Worm (Caenorhabditis elegans) whole organism, L1 larva: ENCODE results near the gene F22H10.3.

ENCODE experiments used
- C04F5.9 ChIP-seq: sonication (generic microtip); optimal IDR thresholded peaks from 2 replicates; lab custom pipeline; 2016; ENCODE audit warnings: missing genetic modification characterization, missing compliant biosample characterization
- C16A3.4 ChIP-seq: fragments of 150-350 bp; optimal IDR thresholded peaks from 2 replicates; lab custom pipeline; 2014; ENCODE audit warnings: missing biosample characterization, missing genetic modification characterization
- ama-1 ChIP-seq: fragments of 150-350 bp; optimal IDR thresholded peaks from 2 replicates; lab custom pipeline; 2014
- blmp-1 ChIP-seq: fragments of 150-350 bp; optimal IDR thresholded peaks from 2 replicates; lab custom pipeline; 2014; ENCODE audit warnings: missing biosample characterization, missing genetic modification characterization
- ceh-88 ChIP-seq: fragments of 200-800 bp; sonication (Bioruptor generic); IDR thresholded peaks from 2 replicates; pipeline ENCODE4 v1.3.6; 2022; ENCODE audit warnings: missing genetic modification characterization, missing compliant biosample characterization
- dsc-1 ChIP-seq: sonication (generic microtip); optimal IDR thresholded peaks from 2 replicates; lab custom pipeline; 2016; ENCODE audit warnings: mild to moderate bottlenecking, missing genetic modification characterization, missing compliant biosample characterization
- efl-1 ChIP-seq, 4 experiments: fragments of 150-350 bp; optimal IDR thresholded peaks in 3 of 4; peaks in 1 of 4; 1 replicate in 1 of 4; 2 replicates in 3 of 4; lab custom pipeline; 2014; ENCODE audit warnings: missing biosample characterization in 2 of 4, missing genetic modification characterization in 2 of 4, missing genetic modification reagents in 2 of 4
- efl-3 ChIP-seq: fragments of 200-800 bp; sonication (Bioruptor generic); optimal IDR thresholded peaks from 2 replicates; lab custom pipeline; 2018; ENCODE audit warnings: mild to moderate bottlenecking, missing genetic modification characterization, missing compliant biosample characterization
- egl-27 ChIP-seq, 2 experiments: fragments of 150-350 bp in 1 of 2; sonication (generic microtip); optimal IDR thresholded peaks; 3 replicates each; lab custom pipeline; 2017 to 2018; ENCODE audit warnings: missing biosample characterization in 2 of 2, missing genetic modification characterization in 2 of 2, missing genetic modification reagents in 2 of 2
- elt-3 ChIP-seq, 6 experiments: fragments of 150-350 bp in 1 of 6; sonication (generic microtip); optimal IDR thresholded peaks; 2 replicates each; lab custom pipeline; 2017 to 2018; ENCODE audit warnings: missing biosample characterization in 6 of 6, missing genetic modification characterization in 6 of 6, inconsistent platforms in 1 of 6
- fkh-10 ChIP-seq: sonication (generic microtip); optimal IDR thresholded peaks from 2 replicates; lab custom pipeline; 2017; ENCODE audit warnings: missing biosample characterization, missing genetic modification reagents, missing genetic modification characterization
- fkh-4 ChIP-seq: sonication (generic microtip); optimal IDR thresholded peaks from 2 replicates; lab custom pipeline; 2016; ENCODE audit warnings: missing compliant biosample characterization, missing genetic modification characterization, borderline replicate concordance
- fkh-8 ChIP-seq: sonication (generic microtip); optimal IDR thresholded peaks from 2 replicates; lab custom pipeline; 2016; ENCODE audit warnings: mild to moderate bottlenecking, missing genetic modification characterization, missing compliant biosample characterization
- isw-1 ChIP-seq: fragments of 200-800 bp; sonication (Bioruptor generic); IDR thresholded peaks from 2 replicates; pipeline ENCODE4 v1.3.6; 2022; ENCODE audit warnings: missing genetic modification characterization, missing compliant biosample characterization
- lin-14 ChIP-seq: fragments of 200-800 bp; sonication (Bioruptor generic); optimal IDR thresholded peaks from 2 replicates; lab custom pipeline; 2018; ENCODE audit warnings: mild to moderate bottlenecking, missing genetic modification characterization, moderate library complexity, missing compliant biosample characterization
- lin-35 ChIP-seq, 2 experiments: fragments of 150-350 bp; optimal IDR thresholded peaks; 2 replicates each; lab custom pipeline; 2014; ENCODE audit warnings: missing biosample characterization in 2 of 2, missing genetic modification characterization in 2 of 2, missing genetic modification reagents in 2 of 2
- lin-39 ChIP-seq: fragments of 150-350 bp; optimal IDR thresholded peaks from 2 replicates; lab custom pipeline; 2014; ENCODE audit warnings: missing biosample characterization, missing genetic modification reagents, missing genetic modification characterization
- lsy-2 ChIP-seq, 2 experiments: fragments of 150-350 bp; optimal IDR thresholded peaks; 2 replicates each; lab custom pipeline; 2014; ENCODE audit warnings: missing biosample characterization in 2 of 2, missing genetic modification characterization in 2 of 2
- mab-9 ChIP-seq: fragments of 200-800 bp; sonication (Bioruptor generic); IDR thresholded peaks from 2 replicates; pipeline ENCODE4 v1.3.6; 2022; ENCODE audit warnings: missing genetic modification reagents, missing genetic modification characterization, missing compliant biosample characterization
- mdl-1 ChIP-seq, 2 experiments: fragments of 150-350 bp; optimal IDR thresholded peaks; 2 replicates each; lab custom pipeline; 2014 to 2017; ENCODE audit warnings: missing biosample characterization in 2 of 2, missing genetic modification characterization in 2 of 2, inconsistent platforms in 1 of 2
- mef-2 ChIP-seq: fragments of 150-350 bp; optimal IDR thresholded peaks from 2 replicates; lab custom pipeline; 2014; ENCODE audit warnings: missing biosample characterization, missing genetic modification characterization
- nhr-19 ChIP-seq: fragments of 200-800 bp; sonication (Bioruptor generic); conservative IDR thresholded peaks from 2 replicates; pipeline ENCODE4 v1.3.6; 2022; ENCODE audit warnings: missing genetic modification characterization, missing compliant biosample characterization
- nhr-20 ChIP-seq: sonication (generic microtip); optimal IDR thresholded peaks from 2 replicates; lab custom pipeline; 2016; ENCODE audit warnings: mild to moderate bottlenecking, missing genetic modification characterization, missing compliant biosample characterization
- nhr-71 ChIP-seq: sonication (generic microtip); optimal IDR thresholded peaks from 2 replicates; lab custom pipeline; 2016; ENCODE audit warnings: mild to moderate bottlenecking, missing genetic modification characterization, moderate library complexity, missing compliant biosample characterization
- nhr-77 ChIP-seq: fragments of 150-350 bp; optimal IDR thresholded peaks from 2 replicates; lab custom pipeline; 2014; ENCODE audit warnings: missing biosample characterization, missing genetic modification characterization
- nhr-90 ChIP-seq: sonication (generic microtip); optimal IDR thresholded peaks from 2 replicates; lab custom pipeline; 2016; ENCODE audit warnings: mild to moderate bottlenecking, missing genetic modification characterization, missing compliant biosample characterization; ENCODE audit not compliant: poor library complexity
- pax-3 ChIP-seq: fragments of 200-800 bp; sonication (Bioruptor generic); optimal IDR thresholded peaks from 2 replicates; lab custom pipeline; 2018; ENCODE audit warnings: mild to moderate bottlenecking, missing genetic modification characterization, moderate library complexity, missing compliant biosample characterization
- rnt-1 ChIP-seq: sonication (generic microtip); optimal IDR thresholded peaks from 2 replicates; lab custom pipeline; 2016; ENCODE audit warnings: mild to moderate bottlenecking, missing genetic modification characterization, moderate library complexity, missing compliant biosample characterization
- skn-1 ChIP-seq: fragments of 150-350 bp; optimal IDR thresholded peaks from 2 replicates; lab custom pipeline; 2014; ENCODE audit warnings: missing biosample characterization, missing genetic modification characterization
- snu-23 ChIP-seq: sonication (generic microtip); optimal IDR thresholded peaks from 2 replicates; lab custom pipeline; 2016; ENCODE audit warnings: missing genetic modification characterization, missing compliant biosample characterization
- sox-4 ChIP-seq: sonication (generic microtip); optimal IDR thresholded peaks from 2 replicates; lab custom pipeline; 2016; ENCODE audit warnings: missing genetic modification characterization, missing compliant biosample characterization
- sup-37 ChIP-seq: fragments of 200-800 bp; sonication (Bioruptor generic); optimal IDR thresholded peaks from 2 replicates; lab custom pipeline; 2018; ENCODE audit warnings: mild to moderate bottlenecking, missing genetic modification characterization, missing compliant biosample characterization
- swsn-7 ChIP-seq: sonication (generic microtip); optimal IDR thresholded peaks from 2 replicates; lab custom pipeline; 2016; ENCODE audit warnings: missing genetic modification characterization, missing compliant biosample characterization
- tbx-2 ChIP-seq: sonication (generic microtip); optimal IDR thresholded peaks from 2 replicates; lab custom pipeline; 2016; ENCODE audit warnings: missing genetic modification characterization, missing compliant biosample characterization
- tlp-1 ChIP-seq: fragments of 150-350 bp; optimal IDR thresholded peaks from 2 replicates; lab custom pipeline; 2014; ENCODE audit warnings: missing biosample characterization, missing genetic modification characterization
- unc-130 ChIP-seq: fragments of 150-350 bp; optimal IDR thresholded peaks from 2 replicates; lab custom pipeline; 2017; ENCODE audit warnings: missing biosample characterization, missing genetic modification characterization, inconsistent platforms
- unc-86 ChIP-seq: sonication (generic microtip); optimal IDR thresholded peaks from 2 replicates; lab custom pipeline; 2016; ENCODE audit warnings: missing genetic modification characterization, missing compliant biosample characterization

F22H10.3 gene

DNA sequence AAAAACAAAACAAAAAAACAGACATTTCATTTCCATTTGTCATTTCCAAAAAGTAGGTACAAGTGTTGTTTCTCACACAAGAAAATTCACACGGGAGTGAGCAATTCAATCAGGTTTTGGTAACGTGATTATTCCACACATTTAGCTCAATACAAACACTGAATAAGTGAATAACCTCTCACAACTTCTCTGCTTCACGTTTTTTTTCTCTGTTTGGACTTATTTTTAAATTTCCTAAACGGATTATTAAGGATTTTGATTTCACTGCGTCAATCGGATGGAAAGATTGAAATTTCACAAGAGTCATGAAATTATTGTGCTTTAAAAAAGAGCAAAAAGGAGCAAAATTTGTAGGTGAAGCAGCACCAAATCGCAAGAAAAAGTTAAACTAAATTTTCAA is 17.2 kb downstream of the F22H10.3 start:
- TF ChIP-seq fkh-8 (tag; lab: Kevin White, UChicago) (peak; percentile 9), lin-14 (no peak), efl-1 (optimal IDR thresholded peaks at IDR 0.05; lab: Kevin White, UChicago) (no peak), efl-1 (GFP tag; optimal IDR thresholded peaks at IDR 0.05 in 1 of 2; lab: Kevin White, UChicago) (peak in 1 of 2 experiments; percentile 50)

ce11 chrX:16658309-16658708 is 19.2 kb downstream of the F22H10.3 start:
- TF ChIP-seq lin-14 (peak; percentile 47), rnt-1 (tag; lab: Kevin White, UChicago) (peak; percentile 31), blmp-1 (tag; lab: Kevin White, UChicago) (peak; percentile 90), mab-9 (GFP tag; lab: Robert Waterston, UW) (no peak)

DNA sequence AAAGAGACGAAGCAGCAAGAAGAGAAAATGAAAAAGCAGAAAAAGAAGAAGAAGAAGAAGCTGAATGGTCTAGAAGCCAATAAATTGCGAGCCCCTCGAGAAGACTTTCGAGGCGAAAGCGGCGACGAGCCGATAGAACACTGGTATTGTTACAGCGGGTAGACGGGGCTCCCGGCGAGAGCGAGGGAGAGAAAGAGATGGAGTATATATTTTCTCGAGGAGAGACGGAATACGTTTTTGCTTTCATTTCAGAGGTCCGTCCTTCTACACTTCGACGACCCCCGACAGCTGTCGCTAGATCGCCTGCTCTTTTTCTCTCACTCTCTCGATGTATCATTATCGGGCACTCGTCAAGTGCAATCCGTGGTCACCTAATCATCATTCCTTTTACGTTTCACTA is 22.2 kb downstream of the F22H10.3 start:
- TF ChIP-seq elt-3 (tag; optimal IDR thresholded peaks at IDR 0.05; lab: Kevin White, UChicago) (no peak), mdl-1 (tag; optimal IDR thresholded peaks at IDR 0.05; lab: Kevin White, UChicago) (peak in 1 of 2 experiments; percentile 14), snu-23 (peak; percentile 34), nhr-71 (tag; lab: Kevin White, UChicago) (peak; percentile 58), nhr-77 (tag; lab: Kevin White, UChicago) (no peak), unc-130 (tag; lab: Kevin White, UChicago) (peak; percentile 30), tbx-2 (tag; lab: Kevin White, UChicago) (no peak), dsc-1 (tag; lab: Kevin White, UChicago) (peak; percentile 27), sup-37 (GFP tag; lab: Kevin White, UChicago) (no peak), rnt-1 (tag; lab: Kevin White, UChicago) (peak; percentile 59), lin-14 (peak; percentile 72), tlp-1 (tag; lab: Kevin White, UChicago) (no peak), skn-1 (tag; lab: Kevin White, UChicago) (no peak), mef-2 (no peak), lsy-2 (tag; optimal IDR thresholded peaks at IDR 0.05; lab: Kevin White, UChicago) (peak in 1 of 2 experiments; percentile 18), nhr-90 (no peak), nhr-19 (GFP tag; lab: Robert Waterston, UW) (0 out of 2 replicates have a peak, but pooled peaks have one; percentile 24)

DNA sequence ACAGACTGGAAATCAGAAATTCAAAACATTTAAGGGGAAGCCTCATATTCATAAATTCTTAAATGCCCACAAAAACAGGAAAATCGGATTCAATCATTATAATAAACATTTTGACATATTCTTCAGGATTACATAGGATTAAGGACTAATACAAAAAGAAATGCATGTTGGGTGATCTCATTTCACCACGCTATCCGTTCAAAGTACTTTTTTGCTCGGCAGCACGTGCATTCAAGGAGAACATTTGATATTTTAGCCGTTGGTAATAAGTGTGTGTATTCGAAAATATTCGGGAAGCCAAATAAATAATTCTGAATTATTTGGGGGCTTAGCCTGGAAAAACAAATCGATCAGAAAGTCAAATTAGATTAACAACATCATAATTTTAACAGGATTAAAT is 26.9 kb downstream of the F22H10.3 start:
- peak; percentile 31 for TF ChIP-seq fkh-8 (tag; lab: Kevin White, UChicago)
- TF ChIP-seq nhr-90: no peak
- TF ChIP-seq fkh-4 (tag; lab: Kevin White, UChicago): no peak
- peak; percentile 57 for TF ChIP-seq pax-3 (tag; lab: Kevin White, UChicago)
- TF ChIP-seq lin-14: no peak
- TF ChIP-seq dsc-1 (tag; lab: Kevin White, UChicago): peak; percentile 89
- TF ChIP-seq C04F5.9 (tag; lab: Kevin White, UChicago): no peak
- no peak for TF ChIP-seq nhr-71 (tag; lab: Kevin White, UChicago)
- no peak for TF ChIP-seq efl-3 (GFP tag; lab: Kevin White, UChicago)
- no peak for TF ChIP-seq ama-1
- no peak for TF ChIP-seq ceh-88
- TF ChIP-seq nhr-20 (tag; lab: Kevin White, UChicago): no peak
- TF ChIP-seq sox-4 (tag; lab: Kevin White, UChicago): no peak
- TF ChIP-seq isw-1: no peak
- no peak for TF ChIP-seq C16A3.4 (tag; lab: Kevin White, UChicago)
- TF ChIP-seq mef-2: no peak
- TF ChIP-seq lin-35 (GFP tag; optimal IDR thresholded peaks at IDR 0.05; lab: Kevin White, UChicago): no peak
- no peak for TF ChIP-seq egl-27 (tag; optimal IDR thresholded peaks at IDR 0.05; lab: Kevin White, UChicago)
- TF ChIP-seq unc-86 (tag; lab: Kevin White, UChicago): no peak
- no peak for TF ChIP-seq swsn-7
- TF ChIP-seq fkh-10: no peak
- TF ChIP-seq lin-39 (tag; lab: Kevin White, UChicago): no peak
- TF ChIP-seq tlp-1 (tag; lab: Kevin White, UChicago): no peak
